Fruit fly (Drosophila melanogaster) whole organism, pupa: Measurements from ENCODE around the gene Bfc.

Source experiments
- CG17806 ChIP-seq: fragments of 200-800 bp; sonication (Bioruptor generic); optimal IDR thresholded peaks from 2 replicates; lab custom pipeline; 2018; ENCODE audit warnings: missing biosample characterization, mild to moderate bottlenecking, missing genetic modification characterization, moderate library complexity
- CG32121 ChIP-seq: fragments of 200-800 bp; sonication (Bioruptor generic); IDR thresholded peaks from 2 replicates; pipeline ENCODE4 v1.3.6; 2022; ENCODE audit warnings: missing biosample characterization, missing genetic modification characterization
- CG34367 ChIP-seq: fragments of 200-800 bp; sonication (Bioruptor generic); optimal IDR thresholded peaks from 2 replicates; lab custom pipeline; 2018; ENCODE audit warnings: missing biosample characterization, mild to moderate bottlenecking, missing genetic modification characterization
- CG4496 ChIP-seq: fragments of 200-800 bp; sonication (Bioruptor generic); IDR thresholded peaks from 3 replicates; pipeline ENCODE4 v1.3.6; 2022; ENCODE audit warnings: missing biosample characterization, missing genetic modification characterization
- CG8159 ChIP-seq: fragments of 200-800 bp; sonication (Bioruptor generic); optimal IDR thresholded peaks from 3 replicates; lab custom pipeline; 2018; ENCODE audit warnings: missing biosample characterization, mild to moderate bottlenecking, missing genetic modification characterization, moderate library complexity
- CG8301 ChIP-seq: fragments of 200-800 bp; sonication (Bioruptor generic); optimal IDR thresholded peaks from 2 replicates; lab custom pipeline; 2018; ENCODE audit warnings: missing biosample characterization, mild to moderate bottlenecking, missing genetic modification characterization
- CG9948 ChIP-seq: fragments of 200-800 bp; sonication (Bioruptor generic); optimal IDR thresholded peaks from 2 replicates; lab custom pipeline; 2018; ENCODE audit warnings: missing biosample characterization, mild to moderate bottlenecking, missing genetic modification characterization, moderate library complexity
- EcR ChIP-seq: fragments of 200-800 bp; sonication (Bioruptor generic); optimal IDR thresholded peaks from 3 replicates; lab custom pipeline; 2019; ENCODE audit warnings: missing biosample characterization, missing genetic modification characterization, mild to moderate bottlenecking, moderate library complexity, missing genetic modification reagents
- Ets98B ChIP-seq: fragments of 200-800 bp; sonication (Bioruptor generic); IDR thresholded peaks from 2 replicates; pipeline ENCODE4 v1.3.6; 2022; ENCODE audit warnings: missing biosample characterization, missing genetic modification characterization
- Pif1A ChIP-seq: fragments of 200-800 bp; sonication (Bioruptor generic); optimal IDR thresholded peaks from 3 replicates; lab custom pipeline; 2016; ENCODE audit warnings: missing biosample characterization, missing genetic modification characterization
- Pif1B ChIP-seq: fragments of 200-800 bp; sonication (Bioruptor generic); optimal IDR thresholded peaks from 3 replicates; lab custom pipeline; 2016; ENCODE audit warnings: missing biosample characterization, missing genetic modification characterization
- fd96Ca ChIP-seq: fragments of 200-800 bp; sonication (Bioruptor generic); IDR thresholded peaks from 3 replicates; pipeline ENCODE4 v1.3.6; 2022; ENCODE audit warnings: missing biosample characterization, missing genetic modification characterization
- gl ChIP-seq: fragments of 200-800 bp; sonication (Bioruptor generic); optimal IDR thresholded peaks from 2 replicates; lab custom pipeline; 2018; ENCODE audit warnings: missing biosample characterization, mild to moderate bottlenecking, missing genetic modification characterization
- rn ChIP-seq: fragments of 200-800 bp; sonication (Bioruptor generic); IDR thresholded peaks from 2 replicates; pipeline ENCODE4 v1.3.6; 2022; ENCODE audit warnings: missing biosample characterization, missing genetic modification characterization

DNA sequence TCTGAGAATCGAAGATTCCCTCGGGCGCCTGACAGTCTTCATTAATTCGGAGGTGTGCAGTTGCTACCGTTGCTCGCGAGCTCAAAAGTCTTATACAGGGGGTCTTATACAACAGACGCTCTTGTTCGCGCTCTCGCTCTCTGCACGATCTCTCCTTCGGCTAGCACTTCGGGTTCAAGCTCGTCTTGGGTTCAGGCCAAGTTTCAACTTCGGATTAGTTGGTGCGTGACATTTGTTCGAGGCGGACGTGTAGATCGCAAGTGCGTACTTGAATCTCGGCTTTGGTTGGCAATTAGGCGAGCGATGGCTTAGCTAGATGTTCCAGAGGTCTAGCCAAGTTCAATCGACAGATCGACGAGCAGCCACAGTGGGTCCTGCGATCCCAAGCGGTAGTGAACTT lies 42.3 kb upstream of the Bfc start:
- TF ChIP-seq CG8159 (tag; lab: Kevin White, UChicago) (no peak), CG34367 (no peak), CG9948 (tag; lab: Kevin White, UChicago) (no peak), CG32121 (no peak), CG4496 (GFP tag; lab: Robert Waterston, UW) (no peak), gl (no peak), Pif1A (GFP tag; lab: Kevin White, UChicago) (no peak), EcR (GFP tag; lab: Kevin White, UChicago) (peak; percentile 51), fd96Ca (GFP tag; lab: Robert Waterston, UW) (no peak), Pif1B (GFP tag; lab: Kevin White, UChicago) (no peak), CG8301 (tag; lab: Kevin White, UChicago) (no peak), Ets98B (GFP tag; lab: Robert Waterston, UW) (peak; percentile 49; the same call in 1 of the 2 replicates), rn (GFP tag; lab: Robert Waterston, UW) (no peak), CG17806 (no peak)
